Worm (Caenorhabditis elegans): Measurements from ENCODE around the gene rpl-42.

DNA sequence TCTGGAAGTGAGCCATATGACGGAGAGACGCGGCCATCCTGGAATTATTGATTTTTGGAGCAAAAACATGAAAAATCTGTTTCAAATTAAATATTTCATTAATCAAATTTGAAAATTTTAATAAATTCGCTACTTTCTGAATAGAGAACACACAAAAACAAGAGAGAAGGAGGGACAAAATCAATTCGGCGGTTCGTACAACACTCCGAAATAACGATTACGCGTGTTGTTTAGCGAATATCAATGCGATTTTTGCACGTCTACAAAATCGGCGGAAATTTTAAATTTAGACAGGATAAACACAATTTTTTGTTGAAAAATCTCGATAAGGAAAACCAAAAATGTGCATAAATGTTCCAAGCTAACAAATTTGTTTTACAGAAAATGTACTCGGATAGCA is 42.6 kb upstream of the rpl-42 start, which contains the start of the genes sdhd-1 and ilkp-1:
- TF ChIP-seq ama-1 (optimal IDR thresholded peaks at IDR 0.05): no peak
- no peak for TF ChIP-seq ama-1 (GFP tag; optimal IDR thresholded peaks at IDR 0.05)
- TF ChIP-seq somi-1 (GFP tag; optimal IDR thresholded peaks at IDR 0.05): no peak
- TF ChIP-seq egrh-3 (GFP tag; IDR thresholded peaks at IDR 0.05): no peak
- no peak for TF ChIP-seq C17E4.6 (GFP tag; IDR thresholded peaks at IDR 0.05)
- TF ChIP-seq lsl-1 (GFP tag; optimal IDR thresholded peaks at IDR 0.05): no peak
- no peak for TF ChIP-seq madf-3 (GFP tag; IDR thresholded peaks at IDR 0.05)

All from whole organism, young adult.